Fruit fly (Drosophila melanogaster): ENCODE results near the gene HDAC11.

HDAC11 gene

dm6 chr3R:24813637-24814301 is 42.3 kb downstream of the HDAC11 start, which contains the start of the genes lili and CG34150:
TSS of gene lili (minus strand) at chr3R:24814012.
TSS of gene CG34150 (plus strand) at chr3R:24814262.
- TF ChIP-seq CG17385 (GFP tag; optimal IDR thresholded peaks at IDR 0.05) (peak; percentile 63), ems (GFP tag; optimal IDR thresholded peaks at IDR 0.05) (peak; percentile 70), CG9727 (GFP tag; optimal IDR thresholded peaks at IDR 0.05) (peak; percentile 72), CG5245 (GFP tag; optimal IDR thresholded peaks at IDR 0.05) (peak; percentile 73), CG7372 (GFP tag; IDR thresholded peaks at IDR 0.05) (peak; percentile 72; the same call in 1 of the 2 replicates), HmgD (GFP tag; optimal IDR thresholded peaks at IDR 0.05) (no peak), Fer1 (GFP tag; optimal IDR thresholded peaks at IDR 0.05) (peak; percentile 69), MTF-1 (GFP tag; optimal IDR thresholded peaks at IDR 0.05; ENCODE audit: borderline replicate concordance) (no peak), shn (GFP tag; optimal IDR thresholded peaks at IDR 0.05) (peak; percentile 47), Hmx (GFP tag; optimal IDR thresholded peaks at IDR 0.05) (peak; percentile 30), bsh (GFP tag; optimal IDR thresholded peaks at IDR 0.05) (peak; percentile 0 to 68), CG4730 (GFP tag; IDR thresholded peaks at IDR 0.05) (peak; percentile 60), dimm (GFP tag; IDR thresholded peaks at IDR 0.05) (no peak), Nf-YB (GFP tag; optimal IDR thresholded peaks at IDR 0.05) (peak; percentile 60), CG7839 (tag; optimal IDR thresholded peaks at IDR 0.05) (peak; percentile 74), Dbx (GFP tag; IDR thresholded peaks at IDR 0.05) (peak; percentile 82), eyg (GFP tag; optimal IDR thresholded peaks at IDR 0.05) (no peak), CG2120 (GFP tag; optimal IDR thresholded peaks at IDR 0.05) (peak; percentile 91), Nf-YC (tag; optimal IDR thresholded peaks at IDR 0.05) (peak; percentile 75), CG15479 (GFP tag; optimal IDR thresholded peaks at IDR 0.05) (no peak), hb (GFP tag; IDR thresholded peaks at IDR 0.05; ENCODE audit: partially characterized antibody) (peak; percentile 67; the same call in 1 of the 3 replicates), crol (GFP tag; IDR thresholded peaks at IDR 0.05) (no peak), CG14050 (GFP tag; IDR thresholded peaks at IDR 0.05) (peak; percentile 48; the same call in 1 of the 3 replicates), lab (GFP tag; optimal IDR thresholded peaks at IDR 0.05) (peak; percentile 71), Max (GFP tag; optimal IDR thresholded peaks at IDR 0.05) (peak; percentile 79), bowl (GFP tag; IDR thresholded peaks at IDR 0.05) (no peak), CG17186 (GFP tag; optimal IDR thresholded peaks at IDR 0.05) (peak; percentile 19), CG10209 (GFP tag; optimal IDR thresholded peaks at IDR 0.05) (peak; percentile 56), Xrp1 (GFP tag; IDR thresholded peaks at IDR 0.05) (peak; percentile 73; the same call in 1 of the 2 replicates), gcm (GFP tag; optimal IDR thresholded peaks at IDR 0.05) (peak; percentile 57), dmrt99B (tag; optimal IDR thresholded peaks at IDR 0.05) (no peak), CG10565 (GFP tag; optimal IDR thresholded peaks at IDR 0.05) (no peak), unc-4 (GFP tag; IDR thresholded peaks at IDR 0.05; ENCODE audit: partially characterized antibody) (peak; percentile 89), CG1792 (GFP tag; optimal IDR thresholded peaks at IDR 0.05) (peak; percentile 41), CG8359 (GFP tag; optimal IDR thresholded peaks at IDR 0.05; ENCODE audit: borderline replicate concordance) (no peak), CG6272 (GFP tag; IDR thresholded peaks at IDR 0.05) (peak; percentile 72), mld (GFP tag; IDR thresholded peaks at IDR 0.05; ENCODE audit: partially characterized antibody) (no peak), Camta (GFP tag; optimal IDR thresholded peaks at IDR 0.05) (peak; percentile 67), Dfd (GFP tag; optimal IDR thresholded peaks at IDR 0.05) (no peak), CG31224 (GFP tag; IDR thresholded peaks at IDR 0.05) (peak; percentile 42; the same call in 1 of the 2 replicates), pho (GFP tag; optimal IDR thresholded peaks at IDR 0.05) (peak; percentile 79), CG15696 (tag; optimal IDR thresholded peaks at IDR 0.05) (peak; percentile 82), tx (GFP tag; optimal IDR thresholded peaks at IDR 0.05) (peak; percentile 61), CG34376 (GFP tag; optimal IDR thresholded peaks at IDR 0.05) (peak; percentile 66), CG10462 (GFP tag; optimal IDR thresholded peaks at IDR 0.05) (peak; percentile 71), Drgx (GFP tag; IDR thresholded peaks at IDR 0.05) (no peak; the same call in 1 of the 2 replicates), mirr (GFP tag; optimal IDR thresholded peaks at IDR 0.05) (no peak), CG14014 (GFP tag; IDR thresholded peaks at IDR 0.05) (peak; percentile 78), zen (tag; optimal IDR thresholded peaks at IDR 0.05) (peak; percentile 54)
